Worm (Caenorhabditis elegans) whole organism, L4 larva: ENCODE results near the gene cest-31.

ENCODE experiments used
- D1046.2 ChIP-seq: fragments of 200-800 bp; sonication (Bioruptor generic); IDR thresholded peaks from 2 replicates; pipeline ENCODE4 v1.3.6; 2022; ENCODE audit warnings: missing genetic modification characterization, missing compliant biosample characterization
- T26A8.4 ChIP-seq: fragments of 200-800 bp; sonication (Bioruptor generic); IDR thresholded peaks from 2 replicates; pipeline ENCODE4 v1.3.6; 2022; ENCODE audit warnings: missing genetic modification characterization, missing compliant biosample characterization
- ZK546.5 ChIP-seq, 2 experiments: sonication (generic microtip); optimal IDR thresholded peaks; 2 replicates each; lab custom pipeline; 2017; ENCODE audit warnings: missing biosample characterization in 2 of 2, missing genetic modification characterization in 2 of 2
- ama-1 ChIP-seq: fragments of 150-350 bp; optimal IDR thresholded peaks from 2 replicates; lab custom pipeline; 2014; ENCODE audit warnings: inconsistent platforms, mixed read lengths
- ceh-28 ChIP-seq: fragments of 150-350 bp; optimal IDR thresholded peaks from 2 replicates; lab custom pipeline; 2014; ENCODE audit warnings: missing biosample characterization, missing genetic modification reagents, missing genetic modification characterization
- ceh-62 ChIP-seq: sonication (generic microtip); optimal IDR thresholded peaks from 2 replicates; lab custom pipeline; 2017; ENCODE audit warnings: missing biosample characterization, missing genetic modification characterization
- cey-2 ChIP-seq: sonication (generic microtip); optimal IDR thresholded peaks from 3 replicates; lab custom pipeline; 2017; ENCODE audit warnings: missing genetic modification characterization, mild to moderate bottlenecking, missing compliant biosample characterization, antibody characterized with exemption, borderline replicate concordance; ENCODE audit not compliant: insufficient read depth
- fkh-10 ChIP-seq: fragments of 150-350 bp; optimal IDR thresholded peaks from 2 replicates; lab custom pipeline; 2014; ENCODE audit warnings: missing biosample characterization, missing genetic modification reagents, missing genetic modification characterization
- hlh-30 ChIP-seq: sonication (generic microtip); optimal IDR thresholded peaks from 2 replicates; lab custom pipeline; 2017; ENCODE audit warnings: antibody characterized with exemption, mild to moderate bottlenecking, missing genetic modification characterization, missing compliant biosample characterization; ENCODE audit not compliant: insufficient read depth
- lin-13 ChIP-seq: fragments of 150-350 bp; optimal IDR thresholded peaks from 2 replicates; lab custom pipeline; 2014; ENCODE audit warnings: missing biosample characterization, missing genetic modification reagents, missing genetic modification characterization
- lin-29 ChIP-seq: fragments of 200-800 bp; sonication (Bioruptor generic); IDR thresholded peaks from 2 replicates; pipeline ENCODE4 v1.3.6; 2022; ENCODE audit warnings: missing genetic modification reagents, missing genetic modification characterization, missing compliant biosample characterization
- mdl-1 ChIP-seq, 2 experiments: fragments of 150-350 bp in 1 of 2; sonication (generic microtip) in 1 of 2; optimal IDR thresholded peaks; 2 replicates each; lab custom pipeline; 2014 to 2017; ENCODE audit warnings: missing biosample characterization in 2 of 2, missing genetic modification characterization in 2 of 2
- nhr-237 ChIP-seq: sonication (generic microtip); optimal IDR thresholded peaks from 2 replicates; lab custom pipeline; 2017; ENCODE audit warnings: missing biosample characterization, missing genetic modification characterization

ce11 chrV:6652051-6652450 lies 22.0 kb upstream of the cest-31 start, which contains the start of gene T10H9.8:
- TF ChIP-seq hlh-30 (tag; lab: Kevin White, UChicago) (peak; percentile 40), ceh-62 (no peak), ceh-28 (tag; lab: Kevin White, UChicago) (no peak), ama-1 (no peak), lin-29 (no peak), nhr-237 (tag; lab: Kevin White, UChicago) (no peak), D1046.2 (no peak), fkh-10 (GFP tag; lab: Kevin White, UChicago) (no peak), lin-13 (GFP tag; lab: Kevin White, UChicago) (no peak), mdl-1 (tag; optimal IDR thresholded peaks at IDR 0.05; lab: Kevin White, UChicago) (no peak), cey-2 (tag; lab: Kevin White, UChicago) (peak; percentile 56), ZK546.5 (tag; optimal IDR thresholded peaks at IDR 0.05; lab: Kevin White, UChicago) (no peak), T26A8.4 (GFP tag; lab: Robert Waterston, UW) (no peak)
